Worm (Caenorhabditis elegans) whole organism, late embryonic: ENCODE measurements around the gene Y47D7A.2.

Experiments used
- C38D4.7 ChIP-seq: fragments of 200-800 bp; sonication (Bioruptor generic); optimal IDR thresholded peaks from 2 replicates; lab custom pipeline; 2018; ENCODE audit warnings: mild to moderate bottlenecking, missing genetic modification characterization, moderate library complexity, missing compliant biosample characterization
- F13H6.1 ChIP-seq: sonication (generic microtip); optimal IDR thresholded peaks from 2 replicates; lab custom pipeline; 2016; ENCODE audit warnings: missing genetic modification characterization, missing compliant biosample characterization
- K09A11.1 ChIP-seq: sonication (generic microtip); optimal IDR thresholded peaks from 2 replicates; lab custom pipeline; 2017; ENCODE audit warnings: antibody characterized with exemption, mild to moderate bottlenecking, missing genetic modification characterization, missing compliant biosample characterization; ENCODE audit not compliant: insufficient read depth
- ama-1 ChIP-seq: fragments of 150-350 bp; optimal IDR thresholded peaks from 2 replicates; lab custom pipeline; 2014
- ceh-2 ChIP-seq: sonication (generic microtip); optimal IDR thresholded peaks from 2 replicates; lab custom pipeline; 2016; ENCODE audit warnings: missing genotype, missing genetic modification characterization, missing compliant biosample characterization
- ceh-30 ChIP-seq: fragments of 150-350 bp; optimal IDR thresholded peaks from 2 replicates; lab custom pipeline; 2014; ENCODE audit warnings: missing biosample characterization, missing genetic modification characterization
- ceh-34 ChIP-seq: sonication (generic microtip); optimal IDR thresholded peaks from 2 replicates; lab custom pipeline; 2016; ENCODE audit warnings: mild to moderate bottlenecking, missing genetic modification characterization, missing compliant biosample characterization
- ceh-48 ChIP-seq: sonication (generic microtip); optimal IDR thresholded peaks from 2 replicates; lab custom pipeline; 2016; ENCODE audit warnings: missing genetic modification characterization, inconsistent platforms, missing compliant biosample characterization
- ceh-6 ChIP-seq: fragments of 200-800 bp; sonication (Bioruptor generic); optimal IDR thresholded peaks from 2 replicates; lab custom pipeline; 2018; ENCODE audit warnings: mild to moderate bottlenecking, missing genetic modification characterization, missing compliant biosample characterization
- che-1 ChIP-seq: sonication (generic microtip); optimal IDR thresholded peaks from 2 replicates; lab custom pipeline; 2016; ENCODE audit warnings: mild to moderate bottlenecking, missing genetic modification characterization, missing compliant biosample characterization
- dmd-4 ChIP-seq: sonication (generic microtip); optimal IDR thresholded peaks from 2 replicates; lab custom pipeline; 2016; ENCODE audit warnings: borderline replicate concordance, missing genetic modification characterization, missing compliant biosample characterization
- eyg-1 ChIP-seq: sonication (generic microtip); optimal IDR thresholded peaks from 2 replicates; lab custom pipeline; 2016; ENCODE audit warnings: missing genotype, missing genetic modification characterization, missing compliant biosample characterization
- fax-1 ChIP-seq: sonication (generic microtip); optimal IDR thresholded peaks from 2 replicates; lab custom pipeline; 2016; ENCODE audit warnings: missing genotype, missing genetic modification characterization, missing compliant biosample characterization
- fkh-6 ChIP-seq: sonication (generic microtip); optimal IDR thresholded peaks from 2 replicates; lab custom pipeline; 2016; ENCODE audit warnings: missing genetic modification characterization, missing compliant biosample characterization
- gmeb-2 ChIP-seq: sonication (generic microtip); optimal IDR thresholded peaks from 2 replicates; lab custom pipeline; 2016; ENCODE audit warnings: missing genetic modification characterization, inconsistent platforms, missing compliant biosample characterization
- hlh-6 ChIP-seq: sonication (generic microtip); optimal IDR thresholded peaks from 2 replicates; lab custom pipeline; 2016; ENCODE audit warnings: missing genotype, missing genetic modification characterization, missing compliant biosample characterization
- hlh-8 ChIP-seq: sonication (generic microtip); optimal IDR thresholded peaks from 2 replicates; lab custom pipeline; 2016; ENCODE audit warnings: missing genotype, missing genetic modification characterization, missing compliant biosample characterization
- lin-11 ChIP-seq: fragments of 200-800 bp; sonication (Bioruptor generic); optimal IDR thresholded peaks from 2 replicates; lab custom pipeline; 2018; ENCODE audit warnings: mild to moderate bottlenecking, missing genetic modification characterization, missing compliant biosample characterization
- madf-2 ChIP-seq: sonication (generic microtip); optimal IDR thresholded peaks from 2 replicates; lab custom pipeline; 2017; ENCODE audit warnings: missing genetic modification characterization, missing compliant biosample characterization
- mec-3 ChIP-seq: sonication (generic microtip); optimal IDR thresholded peaks from 2 replicates; lab custom pipeline; 2016; ENCODE audit warnings: borderline replicate concordance, missing genetic modification characterization, missing compliant biosample characterization
- nhr-11 ChIP-seq: fragments of 150-350 bp; optimal IDR thresholded peaks from 2 replicates; lab custom pipeline; 2014; ENCODE audit warnings: missing biosample characterization, missing genetic modification characterization
- npax-4 ChIP-seq: sonication (generic microtip); optimal IDR thresholded peaks from 2 replicates; lab custom pipeline; 2016; ENCODE audit warnings: missing genetic modification characterization, missing compliant biosample characterization
- pag-3 ChIP-seq: sonication (generic microtip); optimal IDR thresholded peaks from 2 replicates; lab custom pipeline; 2016; ENCODE audit warnings: missing compliant biosample characterization, missing genetic modification characterization, borderline replicate concordance
- pax-1 ChIP-seq: fragments of 150-350 bp; optimal IDR thresholded peaks from 2 replicates; lab custom pipeline; 2014; ENCODE audit warnings: missing biosample characterization, missing genetic modification characterization
- pqm-1 ChIP-seq: sonication (generic microtip); optimal IDR thresholded peaks from 2 replicates; lab custom pipeline; 2016; ENCODE audit warnings: missing genetic modification characterization, missing compliant biosample characterization
- pros-1 ChIP-seq: fragments of 150-350 bp; optimal IDR thresholded peaks from 2 replicates; lab custom pipeline; 2014; ENCODE audit warnings: missing biosample characterization, missing genetic modification reagents, missing genetic modification characterization
- sox-4 ChIP-seq: sonication (generic microtip); optimal IDR thresholded peaks from 2 replicates; lab custom pipeline; 2017; ENCODE audit warnings: mild to moderate bottlenecking, missing genetic modification characterization, inconsistent platforms, missing compliant biosample characterization
- tbx-2 ChIP-seq: sonication (generic microtip); optimal IDR thresholded peaks from 2 replicates; lab custom pipeline; 2016; ENCODE audit warnings: missing genetic modification characterization, missing compliant biosample characterization
- tbx-7 ChIP-seq: sonication (generic microtip); optimal IDR thresholded peaks from 2 replicates; lab custom pipeline; 2016; ENCODE audit warnings: missing genotype, missing genetic modification characterization, missing compliant biosample characterization
- unc-3 ChIP-seq, 2 experiments: fragments of 200-800 bp in 1 of 2; sonication (Bioruptor generic) in 1 of 2; sonication (generic microtip) in 1 of 2; conservative IDR thresholded peaks in 1 of 2; optimal IDR thresholded peaks in 1 of 2; 2 replicates each; pipeline versions ENCODE4 v1.3.6 to Lab custom; 2016 to 2022; ENCODE audit warnings: missing compliant biosample characterization in 2 of 2, missing genetic modification characterization in 2 of 2, missing genetic modification reagents in 1 of 2
- ztf-16 ChIP-seq: sonication (generic microtip); optimal IDR thresholded peaks from 2 replicates; lab custom pipeline; 2017; ENCODE audit warnings: missing genetic modification characterization, missing compliant biosample characterization

Gene Y47D7A.2

DNA sequence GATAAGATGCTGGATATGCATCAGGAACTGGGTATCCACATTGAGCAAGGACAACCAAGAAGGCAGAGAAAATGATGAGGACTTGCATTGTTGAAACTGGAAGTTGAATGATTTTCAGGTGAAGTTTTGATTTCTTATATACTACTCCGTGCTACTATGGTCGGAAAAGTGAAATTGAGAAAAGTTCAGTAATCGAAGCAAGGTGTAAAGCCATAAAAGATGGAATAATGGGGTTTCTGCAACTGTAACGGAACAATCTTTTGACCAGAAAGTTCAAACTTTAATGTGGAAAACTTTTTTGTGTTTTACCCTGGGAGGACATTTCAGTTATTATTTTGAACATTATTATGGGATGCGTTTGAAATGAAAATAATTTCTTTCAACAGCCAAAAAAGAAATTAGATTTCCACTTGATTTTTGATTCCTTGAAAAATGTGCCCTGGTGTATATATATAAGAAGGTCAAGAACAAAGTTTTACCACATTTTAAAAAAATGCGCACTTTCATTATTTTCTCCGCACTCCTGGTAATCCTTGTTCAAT lies 3.9 kb downstream of the Y47D7A.2 start, which contains the start of the genes Y47D7A.9 and Y47D7A.19:
Y47D7A.9 (minus strand) TSS at position 101 of the 542 bp plus-strand sequence.
Y47D7A.19 (plus strand) TSS at position 492 of the 542 bp plus-strand sequence.
- TF ChIP-seq ama-1 (lab: Kevin White, UChicago) (no peak), lin-11 (tag; lab: Kevin White, UChicago) (no peak), pax-1 (tag; lab: Kevin White, UChicago) (no peak), fkh-6 (tag; lab: Kevin White, UChicago) (no peak), che-1 (tag; lab: Kevin White, UChicago) (no peak), F13H6.1 (tag; lab: Kevin White, UChicago) (no peak)

ce11 chrV:4428202-4428601 lies 8.1 kb downstream of the Y47D7A.2 start, which contains the start of gene Y47D7A.11:
TSS of gene Y47D7A.11 (minus strand) at chrV:4428302.
- TF ChIP-seq ceh-30 (no peak), tbx-7 (tag; lab: Kevin White, UChicago) (no peak), ceh-48 (tag; lab: Kevin White, UChicago) (no peak), C38D4.7 (GFP tag; lab: Kevin White, UChicago) (no peak), ceh-6 (no peak), hlh-8 (tag; lab: Kevin White, UChicago) (no peak), ceh-2 (tag; lab: Kevin White, UChicago) (no peak)

DNA sequence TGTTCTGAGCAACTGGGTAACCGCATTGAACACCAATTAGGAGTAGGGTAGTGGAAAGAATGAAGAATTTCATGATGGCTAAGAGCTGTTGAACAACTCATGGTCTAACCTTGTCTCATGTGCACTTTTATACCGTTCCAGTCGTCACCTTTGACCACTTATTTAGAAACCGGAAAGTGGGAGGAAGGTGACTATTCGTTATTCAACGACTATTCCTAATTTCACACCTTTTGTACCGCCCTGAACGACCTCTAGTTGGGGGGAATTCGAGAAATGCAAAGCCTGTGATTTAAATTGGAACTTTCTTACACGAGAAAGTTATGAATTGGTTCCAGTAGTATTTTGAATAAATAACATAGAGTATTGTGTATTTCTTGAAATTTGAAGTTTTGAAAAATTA lies 9.5 kb downstream of the Y47D7A.2 start, which contains the start of gene Y47D7A.12:
Y47D7A.12 (minus strand) TSS at position 101 of the 400 bp plus-strand sequence.
- TF ChIP-seq unc-3 (GFP tag; conservative IDR thresholded peaks at IDR 0.05; lab: Robert Waterston, UW) (no peak), unc-3 (tag; optimal IDR thresholded peaks at IDR 0.05; lab: Kevin White, UChicago) (no peak), K09A11.1 (tag; lab: Kevin White, UChicago) (no peak), fax-1 (no peak), ceh-34 (no peak), ceh-6 (no peak), F13H6.1 (tag; lab: Kevin White, UChicago) (no peak), gmeb-2 (tag; lab: Kevin White, UChicago) (no peak), lin-11 (tag; lab: Kevin White, UChicago) (no peak), hlh-6 (no peak), pqm-1 (tag; lab: Kevin White, UChicago) (no peak), eyg-1 (no peak), npax-4 (tag; lab: Kevin White, UChicago) (no peak), pag-3 (tag; lab: Kevin White, UChicago) (no peak)
- TF ChIP-seq, all 69 proteins: peak for 0

DNA sequence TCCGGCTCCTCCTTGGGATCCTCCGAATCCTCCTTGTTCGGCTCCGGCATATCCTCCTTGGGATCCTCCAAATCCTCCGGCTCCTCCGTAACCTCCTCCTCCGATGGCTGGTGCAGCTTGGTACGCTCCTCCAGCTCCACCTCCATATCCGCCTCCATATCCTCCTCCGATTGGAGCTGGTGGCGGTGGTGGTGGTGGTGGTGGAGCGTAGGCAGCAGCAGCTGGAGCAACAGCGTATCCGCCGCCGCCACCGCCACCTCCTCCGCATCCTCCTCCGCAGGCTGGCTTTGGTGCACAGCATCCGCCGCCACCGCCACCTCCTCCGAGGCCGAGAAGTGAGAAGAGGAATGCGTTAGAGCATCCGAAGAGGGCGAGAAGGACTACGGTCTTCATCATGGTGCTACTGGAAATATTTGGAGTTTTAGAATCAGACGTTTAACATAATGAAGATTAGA lies 12.7 kb downstream of the Y47D7A.2 start, which contains the start of gene Y47D7A.15:
Y47D7A.15 (minus strand) TSS at position 405 of the 455 bp plus-strand sequence.
- no peak for TF ChIP-seq K09A11.1 (tag; lab: Kevin White, UChicago)
- TF ChIP-seq tbx-2 (tag; lab: Kevin White, UChicago) = no peak
- TF ChIP-seq madf-2 (tag; lab: Kevin White, UChicago) = no peak
- TF ChIP-seq ztf-16 (tag; lab: Kevin White, UChicago) = no peak
- TF ChIP-seq pros-1 (tag; lab: Kevin White, UChicago) = no peak
- no peak for TF ChIP-seq tbx-7 (tag; lab: Kevin White, UChicago)
- TF ChIP-seq nhr-11 (tag; lab: Kevin White, UChicago) = no peak
- no peak for TF ChIP-seq mec-3 (tag; lab: Kevin White, UChicago)

DNA sequence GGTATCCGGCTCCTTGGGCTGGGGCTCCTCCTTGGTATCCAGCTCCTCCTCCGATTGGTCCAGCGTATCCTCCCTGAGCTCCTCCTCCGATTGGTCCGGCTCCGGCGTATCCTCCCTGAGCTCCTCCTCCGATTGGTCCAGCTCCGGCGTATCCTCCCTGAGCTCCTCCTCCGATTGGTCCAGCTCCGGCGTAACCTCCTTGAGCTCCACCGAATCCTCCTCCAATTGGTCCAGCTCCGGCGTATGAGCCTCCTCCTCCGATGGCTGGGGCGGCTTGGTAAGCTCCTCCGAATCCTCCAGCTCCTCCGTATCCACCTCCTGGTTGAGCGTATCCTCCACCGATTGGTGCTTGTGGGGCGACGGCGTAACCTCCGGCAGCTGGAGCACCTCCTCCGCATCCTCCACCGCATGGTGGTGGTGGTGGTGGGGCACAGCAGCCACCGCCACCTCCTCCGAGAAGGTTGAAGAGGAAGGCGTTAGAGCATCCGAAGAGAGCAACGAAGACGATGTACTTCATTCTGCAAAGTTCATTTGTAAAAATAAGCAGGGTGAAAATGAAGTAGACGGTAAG lies 15.4 kb downstream of the Y47D7A.2 start, which contains the start of gene Y47D7A.13:
Y47D7A.13 (minus strand) TSS at position 517 of the 571 bp plus-strand sequence.
- TF ChIP-seq sox-4 (tag; lab: Kevin White, UChicago) (no peak), dmd-4 (peak; percentile 39)
